Worm (Caenorhabditis elegans) whole organism, L2 larva: ENCODE data around the gene ZK185.2.

Experiments
- F13H6.1 ChIP-seq: sonication (generic microtip); optimal IDR thresholded peaks from 2 replicates; lab custom pipeline; 2016; ENCODE audit warnings: missing genetic modification characterization, missing compliant biosample characterization
- Y55F3AM.14 ChIP-seq: fragments of 200-800 bp; sonication (Bioruptor generic); optimal IDR thresholded peaks from 2 replicates; lab custom pipeline; 2018; ENCODE audit warnings: mild to moderate bottlenecking, missing genetic modification characterization, missing compliant biosample characterization
- ZK546.5 ChIP-seq: sonication (generic microtip); optimal IDR thresholded peaks from 2 replicates; lab custom pipeline; 2017; ENCODE audit warnings: missing biosample characterization, missing genetic modification characterization
- aly-2 ChIP-seq: fragments of 150-350 bp; optimal IDR thresholded peaks from 2 replicates; lab custom pipeline; 2014; ENCODE audit warnings: missing biosample characterization, missing genetic modification characterization
- blmp-1 ChIP-seq: sonication (generic microtip); optimal IDR thresholded peaks from 2 replicates; lab custom pipeline; 2017; ENCODE audit warnings: missing genetic modification characterization, mild to moderate bottlenecking, missing compliant biosample characterization, antibody characterized with exemption, moderate library complexity; ENCODE audit not compliant: insufficient read depth
- ceh-82 ChIP-seq: fragments of 150-350 bp; optimal IDR thresholded peaks from 2 replicates; lab custom pipeline; 2014; ENCODE audit warnings: missing biosample characterization, missing genetic modification characterization
- crh-2 ChIP-seq: sonication (generic microtip); optimal IDR thresholded peaks from 2 replicates; lab custom pipeline; 2017; ENCODE audit warnings: missing biosample characterization, missing genetic modification characterization
- egl-27 ChIP-seq: sonication (generic microtip); optimal IDR thresholded peaks from 3 replicates; lab custom pipeline; 2017; ENCODE audit warnings: missing biosample characterization, missing genetic modification reagents, missing genetic modification characterization
- elt-1 ChIP-seq: fragments of 150-350 bp; optimal IDR thresholded peaks from 2 replicates; lab custom pipeline; 2014; ENCODE audit warnings: missing biosample characterization, missing genetic modification characterization
- elt-3 ChIP-seq: sonication (generic microtip); optimal IDR thresholded peaks from 2 replicates; lab custom pipeline; 2017; ENCODE audit warnings: missing biosample characterization, missing genetic modification characterization
- fos-1 ChIP-seq: fragments of 150-350 bp; optimal IDR thresholded peaks from 2 replicates; lab custom pipeline; 2014; ENCODE audit warnings: missing biosample characterization, missing genetic modification characterization
- lin-13 ChIP-seq: fragments of 150-350 bp; optimal IDR thresholded peaks from 2 replicates; lab custom pipeline; 2014; ENCODE audit warnings: missing biosample characterization, missing genetic modification reagents, missing genetic modification characterization
- lin-39 ChIP-seq: fragments of 150-350 bp; optimal IDR thresholded peaks from 2 replicates; lab custom pipeline; 2014; ENCODE audit warnings: missing biosample characterization, missing genetic modification reagents, missing genetic modification characterization
- lsy-2 ChIP-seq, 2 experiments: fragments of 150-350 bp in 1 of 2; sonication (generic microtip) in 1 of 2; optimal IDR thresholded peaks; 2 replicates each; lab custom pipeline; 2014 to 2017; ENCODE audit warnings: missing biosample characterization in 2 of 2, missing genetic modification characterization in 2 of 2
- mdl-1 ChIP-seq, 2 experiments: fragments of 150-350 bp in 1 of 2; sonication (generic microtip) in 1 of 2; optimal IDR thresholded peaks; 2 replicates each; lab custom pipeline; 2017; ENCODE audit warnings: missing biosample characterization in 2 of 2, missing genetic modification characterization in 2 of 2
- nhr-10 ChIP-seq: sonication (generic microtip); optimal IDR thresholded peaks from 2 replicates; lab custom pipeline; 2017; ENCODE audit warnings: missing biosample characterization, missing genetic modification characterization
- nhr-12 ChIP-seq: fragments of 150-350 bp; optimal IDR thresholded peaks from 2 replicates; lab custom pipeline; 2014; ENCODE audit warnings: missing biosample characterization, missing genetic modification characterization
- nhr-21 ChIP-seq: fragments of 150-350 bp; optimal IDR thresholded peaks from 2 replicates; lab custom pipeline; 2014; ENCODE audit warnings: missing biosample characterization, missing genetic modification characterization
- nhr-237 ChIP-seq: fragments of 150-350 bp; optimal IDR thresholded peaks from 2 replicates; lab custom pipeline; 2014; ENCODE audit warnings: missing biosample characterization, missing genetic modification characterization
- nhr-25 ChIP-seq: fragments of 150-350 bp; sonication (generic microtip); optimal IDR thresholded peaks from 3 replicates; lab custom pipeline; 2014; ENCODE audit warnings: missing biosample characterization, missing genetic modification characterization
- nhr-6 ChIP-seq: fragments of 150-350 bp; optimal IDR thresholded peaks from 2 replicates; lab custom pipeline; 2014; ENCODE audit warnings: missing biosample characterization, missing genetic modification characterization
- nhr-77 ChIP-seq: fragments of 150-350 bp; optimal IDR thresholded peaks from 2 replicates; lab custom pipeline; 2014; ENCODE audit warnings: missing biosample characterization, missing genetic modification characterization
- skn-1 ChIP-seq: sonication (generic microtip); optimal IDR thresholded peaks from 2 replicates; lab custom pipeline; 2017; ENCODE audit warnings: missing biosample characterization, missing genetic modification characterization
- sma-9 ChIP-seq, 2 experiments: fragments of 150-350 bp in 1 of 2; sonication (generic microtip) in 1 of 2; optimal IDR thresholded peaks; 2 replicates each; lab custom pipeline; 2014 to 2016; ENCODE audit warnings: missing genetic modification characterization in 2 of 2, mild to moderate bottlenecking in 1 of 2, missing biosample characterization in 1 of 2, missing compliant biosample characterization in 1 of 2, missing genetic modification reagents in 1 of 2, moderate library complexity in 1 of 2
- snpc-4 ChIP-seq: fragments of 150-350 bp; optimal IDR thresholded peaks from 2 replicates; lab custom pipeline; 2014; ENCODE audit warnings: missing biosample characterization, missing genetic modification characterization
- unc-55 ChIP-seq: fragments of 150-350 bp; sonication (generic microtip); optimal IDR thresholded peaks from 3 replicates; lab custom pipeline; 2014; ENCODE audit warnings: missing biosample characterization, missing genetic modification reagents, missing genetic modification characterization
- zag-1 ChIP-seq: fragments of 150-350 bp; optimal IDR thresholded peaks from 2 replicates; lab custom pipeline; 2014; ENCODE audit warnings: missing biosample characterization, missing genetic modification characterization
- ztf-1 ChIP-seq: fragments of 200-800 bp; sonication (Bioruptor generic); conservative IDR thresholded peaks from 2 replicates; pipeline ENCODE4 v1.3.6; 2022; ENCODE audit warnings: missing genetic modification characterization, missing compliant biosample characterization
- ztf-11 ChIP-seq: sonication (generic microtip); optimal IDR thresholded peaks from 2 replicates; lab custom pipeline; 2017; ENCODE audit warnings: missing biosample characterization, missing genetic modification characterization

ZK185.2 gene

DNA sequence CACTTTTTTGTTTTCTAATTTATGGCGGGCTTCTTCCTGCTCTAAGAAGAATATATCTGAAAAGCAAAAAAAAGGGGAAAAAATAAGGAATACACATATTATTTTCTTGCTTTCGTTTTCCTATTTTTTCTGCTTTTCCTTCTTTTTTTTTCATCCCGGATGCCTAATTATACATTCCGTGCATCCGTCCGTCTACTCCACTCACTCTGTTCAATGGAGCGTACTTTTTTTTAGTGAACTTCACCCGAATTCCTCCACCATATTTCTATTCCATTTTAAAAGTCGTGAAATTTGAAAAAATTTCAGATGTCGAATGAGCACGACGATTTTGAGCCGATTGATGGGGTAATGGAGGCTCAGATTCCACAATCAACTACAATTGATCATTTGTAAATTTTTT lies at the start of gene ZK185.2:
TSS of gene ZK185.2 (plus strand) at position 301 of the 400 bp plus-strand sequence.
- no peak for TF ChIP-seq nhr-21 (tag; lab: Kevin White, UChicago)

DNA sequence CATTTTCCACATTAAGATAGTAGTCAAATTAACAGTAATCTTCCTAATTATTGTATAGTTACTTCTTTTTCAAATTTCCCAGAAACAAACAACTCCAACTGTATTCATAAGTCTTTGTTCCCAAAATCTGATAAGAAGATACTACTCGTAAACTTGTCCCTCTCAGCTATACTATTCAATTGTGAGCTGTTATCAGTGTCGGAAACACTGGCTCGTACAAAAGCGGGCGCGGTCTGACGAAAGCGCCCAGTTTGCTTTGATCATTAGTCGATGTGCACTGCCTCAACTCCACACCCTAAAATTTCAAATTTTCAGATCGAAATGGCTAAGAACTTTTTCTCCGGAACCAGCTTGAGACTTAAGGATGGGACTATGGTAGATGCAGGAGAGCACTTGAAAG lies 49.6 kb upstream of the ZK185.2 start, which contains the start of gene trx-3:
TSS of gene trx-3 (plus strand) at position 291 of the 400 bp plus-strand sequence.
- TF ChIP-seq blmp-1 (tag; lab: Kevin White, UChicago): no peak
- TF ChIP-seq sma-9 (GFP tag; optimal IDR thresholded peaks at IDR 0.05; lab: Kevin White, UChicago): peak; percentile 36
- no peak for TF ChIP-seq sma-9 (tag; optimal IDR thresholded peaks at IDR 0.05; lab: Kevin White, UChicago)
- TF ChIP-seq ZK546.5 (tag; lab: Kevin White, UChicago): no peak
- no peak for TF ChIP-seq elt-1
- no peak for TF ChIP-seq Y55F3AM.14
- TF ChIP-seq unc-55 (GFP tag; lab: Kevin White, UChicago): no peak
- TF ChIP-seq ztf-1 (GFP tag; lab: Robert Waterston, UW): no peak
- TF ChIP-seq mdl-1 (tag; optimal IDR thresholded peaks at IDR 0.05; lab: Kevin White, UChicago): no peak
- TF ChIP-seq ztf-11: no peak
- no peak for TF ChIP-seq nhr-77
- peak; percentile 53 for TF ChIP-seq fos-1 (tag; lab: Kevin White, UChicago)
- TF ChIP-seq elt-3 (tag; lab: Kevin White, UChicago): no peak
- TF ChIP-seq ceh-82 (tag; lab: Kevin White, UChicago): no peak
- no peak for TF ChIP-seq F13H6.1 (tag; lab: Kevin White, UChicago)
- TF ChIP-seq nhr-237 (tag; lab: Kevin White, UChicago): no peak

DNA sequence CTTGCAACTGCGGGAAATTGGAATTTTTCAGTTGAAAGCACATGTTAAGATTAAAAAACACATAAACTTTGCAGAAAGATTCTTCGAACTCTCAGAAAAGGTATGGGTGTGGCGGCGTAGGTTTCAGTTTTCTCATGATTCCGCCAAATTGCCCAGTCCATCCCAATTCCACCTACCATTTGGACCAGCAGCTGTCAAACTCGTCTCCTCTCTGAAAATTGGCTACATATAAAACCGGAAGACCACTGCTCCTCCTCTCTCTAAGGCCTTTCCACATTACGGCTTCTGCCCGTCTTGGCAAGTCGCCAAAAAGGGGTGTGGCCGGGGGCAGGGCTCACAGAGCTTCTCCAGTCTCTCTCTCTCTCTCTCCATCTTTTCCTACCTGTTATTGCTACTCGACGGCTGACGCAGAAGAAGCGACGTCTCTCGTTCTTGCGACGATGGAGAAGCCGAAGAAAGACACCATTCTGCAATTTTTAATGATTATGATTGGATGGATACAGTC lies 46.1 kb upstream of the ZK185.2 start, which contains the start of gene ZK180.7:
TSS of gene ZK180.7 (plus strand) at position 395 of the 505 bp plus-strand sequence.
- TF ChIP-seq egl-27 (tag; lab: Kevin White, UChicago) (no peak), skn-1 (tag; lab: Kevin White, UChicago) (no peak), lin-13 (GFP tag; lab: Kevin White, UChicago) (no peak)

DNA sequence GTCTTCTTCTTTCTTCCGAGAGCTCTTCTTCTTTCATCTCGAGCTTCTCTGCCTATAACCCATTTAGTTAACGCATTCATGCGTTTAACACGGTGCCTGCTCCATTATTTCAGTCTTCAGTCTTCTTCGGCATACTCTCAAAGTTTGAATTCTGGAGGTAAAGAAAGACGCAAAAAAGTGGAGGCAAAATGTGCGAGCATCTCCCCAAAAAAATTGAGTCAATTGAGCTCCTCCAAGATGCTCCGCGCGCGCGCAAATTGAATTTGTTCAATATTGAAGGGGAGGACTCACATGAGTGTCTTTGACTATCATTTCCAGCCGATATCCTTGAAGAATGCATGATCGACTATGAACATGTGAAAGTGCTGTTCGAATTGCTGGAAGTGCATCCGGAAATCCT lies 31.3 kb upstream of the ZK185.2 start:
- no peak for TF ChIP-seq nhr-25
- TF ChIP-seq elt-1: no peak
- TF ChIP-seq egl-27 (tag; lab: Kevin White, UChicago): no peak
- TF ChIP-seq aly-2 (tag; lab: Kevin White, UChicago): no peak
- no peak for TF ChIP-seq nhr-6
- TF ChIP-seq nhr-10 (tag; lab: Kevin White, UChicago): no peak
- no peak for TF ChIP-seq nhr-12 (tag; lab: Kevin White, UChicago)
- TF ChIP-seq lsy-2 (tag; optimal IDR thresholded peaks at IDR 0.05; lab: Kevin White, UChicago): no peak

DNA sequence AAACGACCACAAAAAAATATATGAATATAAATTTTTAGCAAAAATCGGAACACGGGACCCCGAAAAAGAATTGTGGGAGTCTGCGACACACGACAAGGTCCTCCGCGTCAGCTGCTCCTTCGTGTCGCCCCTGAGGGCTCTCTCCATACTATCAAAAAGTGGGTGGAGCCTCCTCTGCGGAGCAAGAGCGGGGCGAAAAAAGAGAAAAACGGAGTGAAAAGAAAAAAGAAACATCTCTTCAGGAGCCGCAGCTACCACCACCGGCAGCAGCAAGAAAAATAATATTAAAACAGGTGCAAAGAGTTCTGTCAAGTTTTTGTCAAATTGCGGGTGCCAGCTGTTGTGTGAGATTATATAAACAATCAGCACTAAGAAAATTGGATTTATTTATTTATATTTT lies 29.7 kb upstream of the ZK185.2 start, which contains the start of gene gbb-2:
TSS of gene gbb-2 (minus strand) at position 112 of the 400 bp plus-strand sequence.
- TF ChIP-seq snpc-4 (tag; lab: Kevin White, UChicago): no peak
- peak; percentile 66 for TF ChIP-seq F13H6.1 (tag; lab: Kevin White, UChicago)
- peak in 1 of 2 experiments; percentile 11 for TF ChIP-seq lsy-2 (tag; optimal IDR thresholded peaks at IDR 0.05; lab: Kevin White, UChicago)
- no peak for TF ChIP-seq egl-27 (tag; lab: Kevin White, UChicago)
- TF ChIP-seq sma-9 (GFP tag; optimal IDR thresholded peaks at IDR 0.05; lab: Kevin White, UChicago): peak; percentile 20
- TF ChIP-seq sma-9 (tag; optimal IDR thresholded peaks at IDR 0.05; lab: Kevin White, UChicago): no peak
- TF ChIP-seq, all 48 proteins: peak for 3

DNA sequence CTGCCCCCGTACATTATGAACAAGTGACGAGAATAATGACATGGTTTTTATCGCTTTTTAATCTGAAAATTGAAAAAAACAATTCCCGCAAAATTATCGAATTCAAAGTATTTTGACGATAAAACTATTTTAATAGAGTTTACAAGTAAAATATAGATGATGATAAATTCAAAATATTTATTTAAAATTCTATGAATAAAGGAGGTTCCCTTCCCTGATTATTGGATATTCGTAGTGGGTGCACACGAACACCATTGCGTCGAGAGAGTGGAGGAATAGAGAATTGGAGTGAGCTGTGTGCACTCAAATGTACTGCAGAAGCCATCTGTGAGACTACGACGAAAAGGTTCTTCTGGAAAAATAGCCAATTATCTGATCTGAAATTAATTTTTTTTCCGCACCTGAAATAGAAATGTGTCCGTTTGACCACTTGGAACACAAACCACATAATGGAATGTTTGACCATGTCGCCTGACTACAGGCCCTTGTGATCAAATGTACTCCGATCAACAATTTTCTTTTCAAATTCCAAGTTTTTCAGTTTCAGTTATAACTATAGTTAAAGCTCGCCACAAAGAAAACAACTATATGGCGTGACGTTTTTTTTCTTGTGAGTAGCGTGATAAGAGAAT lies 25.0 kb upstream of the ZK185.2 start, which contains the start of the genes rfth-1 and ZK180.8:
TSS of gene rfth-1 (minus strand) at position 51 of the 632 bp plus-strand sequence.
TSS of gene ZK180.8 (minus strand) at position 466 of the 632 bp plus-strand sequence.
- TF ChIP-seq crh-2 (tag; lab: Kevin White, UChicago) (peak; percentile 14), lin-39 (no peak), zag-1 (tag; lab: Kevin White, UChicago) (no peak), unc-55 (GFP tag; lab: Kevin White, UChicago) (peak; percentile 32)
